Worm (Caenorhabditis elegans) whole organism, early embryonic: Measurements from ENCODE around the gene col-84.

ENCODE experiments used
- B0310.2 ChIP-seq: sonication (generic microtip); optimal IDR thresholded peaks from 2 replicates; lab custom pipeline; 2016; ENCODE audit warnings: mild to moderate bottlenecking, missing genetic modification characterization, missing compliant biosample characterization
- F13C5.2 ChIP-seq: sonication (generic microtip); optimal IDR thresholded peaks from 2 replicates; lab custom pipeline; 2017; ENCODE audit warnings: mild to moderate bottlenecking, missing genetic modification characterization, inconsistent platforms, missing compliant biosample characterization
- aly-1 ChIP-seq: sonication (generic microtip); optimal IDR thresholded peaks from 2 replicates; lab custom pipeline; 2016; ENCODE audit warnings: missing genetic modification characterization, missing compliant biosample characterization
- ama-1 ChIP-seq: fragments of 150-350 bp; optimal IDR thresholded peaks from 2 replicates; lab custom pipeline; 2014
- ceh-13 ChIP-seq: fragments of 200-800 bp; sonication (Bioruptor generic); optimal IDR thresholded peaks from 2 replicates; lab custom pipeline; 2018; ENCODE audit warnings: mild to moderate bottlenecking, missing genetic modification characterization, missing compliant biosample characterization
- ceh-36 ChIP-seq: sonication (generic microtip); optimal IDR thresholded peaks from 2 replicates; lab custom pipeline; 2016; ENCODE audit warnings: missing genetic modification characterization, inconsistent platforms, missing compliant biosample characterization
- ets-7 ChIP-seq: sonication (generic microtip); optimal IDR thresholded peaks from 2 replicates; lab custom pipeline; 2016; ENCODE audit warnings: missing genotype, missing genetic modification characterization, missing compliant biosample characterization
- flt-1 ChIP-seq: fragments of 200-800 bp; sonication (Bioruptor generic); IDR thresholded peaks from 2 replicates; pipeline ENCODE4 v1.3.6; 2022; ENCODE audit warnings: missing genetic modification characterization, missing compliant biosample characterization
- hmbx-1 ChIP-seq: sonication (generic microtip); optimal IDR thresholded peaks from 2 replicates; lab custom pipeline; 2016; ENCODE audit warnings: mild to moderate bottlenecking, missing genetic modification characterization, missing compliant biosample characterization
- hmg-4 ChIP-seq: fragments of 200-800 bp; sonication (Bioruptor generic); optimal IDR thresholded peaks from 2 replicates; lab custom pipeline; 2018; ENCODE audit warnings: mild to moderate bottlenecking, missing genetic modification characterization, missing compliant biosample characterization
- hnd-1 ChIP-seq: sonication (generic microtip); optimal IDR thresholded peaks from 2 replicates; lab custom pipeline; 2016; ENCODE audit warnings: missing genetic modification characterization, missing compliant biosample characterization
- pes-1 ChIP-seq: fragments of 200-800 bp; sonication (Bioruptor generic); IDR thresholded peaks from 2 replicates; pipeline ENCODE4 v1.3.6; 2022; ENCODE audit warnings: missing genetic modification reagents, missing genetic modification characterization, missing compliant biosample characterization
- scrt-1 ChIP-seq: fragments of 200-800 bp; sonication (Bioruptor generic); IDR thresholded peaks from 2 replicates; pipeline ENCODE4 v1.3.6; 2022; ENCODE audit warnings: missing genetic modification characterization, missing compliant biosample characterization
- sea-1 ChIP-seq: fragments of 200-800 bp; sonication (Bioruptor generic); conservative IDR thresholded peaks from 2 replicates; pipeline ENCODE4 v1.3.6; 2022; ENCODE audit warnings: missing genetic modification characterization, missing compliant biosample characterization
- tbx-11 ChIP-seq: fragments of 200-800 bp; sonication (Bioruptor generic); IDR thresholded peaks from 2 replicates; pipeline ENCODE4 v1.3.6; 2022; ENCODE audit warnings: missing genetic modification characterization, missing compliant biosample characterization
- tbx-37 ChIP-seq: fragments of 200-800 bp; sonication (Bioruptor generic); conservative IDR thresholded peaks from 2 replicates; pipeline ENCODE4 v1.3.6; 2022; ENCODE audit warnings: missing genetic modification reagents, missing genetic modification characterization, missing compliant biosample characterization
- tra-4 ChIP-seq: sonication (generic microtip); optimal IDR thresholded peaks from 2 replicates; lab custom pipeline; 2017; ENCODE audit warnings: missing genetic modification characterization, missing compliant biosample characterization

col-84 gene

DNA sequence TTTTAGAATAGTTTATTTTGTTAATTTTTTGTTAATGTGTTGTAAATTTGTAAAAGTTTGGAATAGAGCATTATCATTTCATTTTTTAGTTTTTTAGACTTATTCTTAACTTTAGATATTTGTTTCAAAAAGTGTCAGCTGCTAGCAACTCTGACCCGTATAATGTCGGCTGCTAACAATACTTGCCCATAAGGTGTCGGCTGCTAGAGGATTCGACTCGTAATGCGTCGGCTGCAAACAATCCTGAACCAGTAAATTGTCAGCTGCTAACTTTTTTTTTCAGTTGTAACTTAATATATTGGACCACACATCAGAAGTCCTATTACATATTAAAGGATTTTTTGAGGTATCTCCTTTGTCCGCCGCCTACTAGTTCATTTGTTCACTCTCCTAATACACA is 25.6 kb upstream of the col-84 start:
- TF ChIP-seq tra-4 (tag; lab: Kevin White, UChicago) (no peak), tbx-11 (no peak)

ce11 chrII:11843441-11843840 is 24.9 kb upstream of the col-84 start:
- TF ChIP-seq ama-1 (no peak), tbx-11 (no peak), B0310.2 (no peak), ceh-13 (no peak), pes-1 (GFP tag; lab: Robert Waterston, UW) (no peak), hnd-1 (tag; lab: Kevin White, UChicago) (no peak), ceh-36 (tag; lab: Kevin White, UChicago) (no peak), flt-1 (GFP tag; lab: Robert Waterston, UW) (no peak), ets-7 (tag; lab: Kevin White, UChicago) (no peak), tbx-37 (no peak), hmg-4 (no peak), aly-1 (tag; lab: Kevin White, UChicago) (no peak), hmbx-1 (no peak), scrt-1 (no peak)

ce11 chrII:11844072-11844471 is 24.3 kb upstream of the col-84 start:
- no peak for TF ChIP-seq tra-4 (tag; lab: Kevin White, UChicago)

DNA sequence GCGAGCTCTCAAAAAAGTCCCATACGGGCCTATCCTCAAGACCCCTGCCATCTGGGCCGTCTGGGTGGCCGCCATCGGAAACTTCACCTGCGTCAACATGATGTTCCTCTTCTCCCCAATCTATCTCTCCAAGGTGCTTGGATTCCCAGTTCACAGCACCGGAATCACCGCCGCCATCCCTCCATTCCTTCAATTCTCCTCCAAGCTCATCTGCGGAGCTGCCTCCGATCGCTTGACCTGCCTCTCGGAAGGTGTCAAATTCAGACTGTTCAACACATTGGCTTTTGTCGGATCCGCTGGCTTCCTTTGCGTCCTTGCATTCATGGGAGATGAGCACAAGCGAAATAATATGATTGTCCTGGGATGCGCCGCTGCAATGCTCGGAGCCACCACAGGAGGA is 23.4 kb upstream of the col-84 start:
- TF ChIP-seq B0310.2 (no peak), scrt-1 (no peak), hnd-1 (tag; lab: Kevin White, UChicago) (no peak), ceh-13 (no peak), F13C5.2 (no peak), ets-7 (tag; lab: Kevin White, UChicago) (no peak), ceh-36 (tag; lab: Kevin White, UChicago) (no peak), hmbx-1 (no peak), flt-1 (GFP tag; lab: Robert Waterston, UW) (no peak), tbx-37 (no peak), aly-1 (tag; lab: Kevin White, UChicago) (no peak), ama-1 (no peak), tbx-11 (no peak), pes-1 (GFP tag; lab: Robert Waterston, UW) (no peak), hmg-4 (no peak), sea-1 (GFP tag; lab: Robert Waterston, UW) (no peak), tra-4 (tag; lab: Kevin White, UChicago) (no peak)

- TF ChIP-seq pes-1 (GFP tag; lab: Robert Waterston, UW) (no peak), B0310.2 (no peak), ceh-36 (tag; lab: Kevin White, UChicago) (no peak), hmg-4 (no peak), hmbx-1 (no peak), tbx-37 (no peak), sea-1 (GFP tag; lab: Robert Waterston, UW) (no peak), ets-7 (tag; lab: Kevin White, UChicago) (no peak), flt-1 (GFP tag; lab: Robert Waterston, UW) (no peak), aly-1 (tag; lab: Kevin White, UChicago) (no peak), tbx-11 (no peak), ama-1 (no peak), tra-4 (tag; lab: Kevin White, UChicago) (no peak), scrt-1 (no peak)
Measured at ce11 chrII:11845954-11846353, 22.4 kb upstream of the col-84 start.

DNA sequence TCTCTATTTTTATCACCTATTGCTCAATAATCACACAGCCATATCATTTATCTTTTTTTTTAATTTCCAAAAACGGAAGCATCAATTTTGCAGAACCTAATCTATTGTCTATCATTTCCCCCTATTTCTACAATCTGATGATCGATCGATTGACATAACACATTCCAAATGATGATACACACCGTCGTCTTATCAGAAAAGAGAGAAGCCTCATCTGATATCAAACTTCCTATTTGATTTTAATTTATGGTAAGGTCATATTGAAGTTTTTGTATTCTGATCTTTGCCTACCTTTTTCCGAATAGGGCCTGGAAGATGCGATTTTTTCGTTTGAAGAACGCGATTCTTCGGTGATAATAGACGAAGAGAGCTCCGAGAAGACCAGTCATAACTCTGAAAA is 18.8 kb upstream of the col-84 start:
- TF ChIP-seq F13C5.2 (no peak), ets-7 (tag; lab: Kevin White, UChicago) (no peak), sea-1 (GFP tag; lab: Robert Waterston, UW) (no peak), pes-1 (GFP tag; lab: Robert Waterston, UW) (no peak), hmbx-1 (no peak), B0310.2 (no peak), ceh-36 (tag; lab: Kevin White, UChicago) (no peak), scrt-1 (no peak)

- TF ChIP-seq hnd-1 (tag; lab: Kevin White, UChicago), result no peak
- no peak for TF ChIP-seq F13C5.2
- no peak for TF ChIP-seq ceh-36 (tag; lab: Kevin White, UChicago)
- no peak for TF ChIP-seq scrt-1
- TF ChIP-seq flt-1 (GFP tag; lab: Robert Waterston, UW), result no peak
- no peak for TF ChIP-seq aly-1 (tag; lab: Kevin White, UChicago)
Measured at ce11 chrII:11852191-11852901, 16.0 kb upstream of the col-84 start.

ce11 chrII:11853108-11853507 is 15.2 kb upstream of the col-84 start:
- TF ChIP-seq B0310.2 (no peak), ceh-36 (tag; lab: Kevin White, UChicago) (no peak), scrt-1 (no peak), flt-1 (GFP tag; lab: Robert Waterston, UW) (no peak), tbx-37 (no peak), ama-1 (no peak), tbx-11 (no peak), ets-7 (tag; lab: Kevin White, UChicago) (no peak), hmg-4 (no peak), sea-1 (GFP tag; lab: Robert Waterston, UW) (no peak), pes-1 (GFP tag; lab: Robert Waterston, UW) (no peak), ceh-13 (no peak), aly-1 (tag; lab: Kevin White, UChicago) (no peak)

DNA sequence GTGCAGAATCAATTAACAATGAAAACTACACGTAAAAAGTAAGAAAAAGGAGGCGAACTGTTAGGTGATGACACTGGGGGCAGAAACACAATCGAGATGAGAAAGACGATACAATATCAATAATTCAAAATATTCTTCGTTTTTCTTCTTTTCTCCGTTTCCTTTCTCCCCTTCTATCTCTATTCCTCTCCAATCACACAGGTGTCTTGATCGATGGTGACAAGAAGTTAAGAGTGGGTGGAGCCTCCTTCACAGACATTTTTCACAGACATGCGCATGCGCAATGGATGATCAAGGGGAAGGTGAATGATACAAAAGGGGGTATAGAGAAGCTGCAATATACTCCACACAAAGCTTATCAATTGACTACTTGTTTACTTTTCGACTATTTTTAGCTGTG is 13.6 kb upstream of the col-84 start:
- TF ChIP-seq F13C5.2, result no peak
- no peak for TF ChIP-seq hnd-1 (tag; lab: Kevin White, UChicago)
- TF ChIP-seq B0310.2, result no peak
- no peak for TF ChIP-seq ceh-13
- TF ChIP-seq pes-1 (GFP tag; lab: Robert Waterston, UW), result no peak
- TF ChIP-seq flt-1 (GFP tag; lab: Robert Waterston, UW), result no peak
- no peak for TF ChIP-seq hmbx-1
- no peak for TF ChIP-seq ets-7 (tag; lab: Kevin White, UChicago)
- TF ChIP-seq tra-4 (tag; lab: Kevin White, UChicago), result no peak
- no peak for TF ChIP-seq scrt-1
- TF ChIP-seq tbx-37, result no peak
- no peak for TF ChIP-seq ceh-36 (tag; lab: Kevin White, UChicago)
- TF ChIP-seq sea-1 (GFP tag; lab: Robert Waterston, UW), result no peak
- TF ChIP-seq ama-1, result no peak
- TF ChIP-seq tbx-11, result no peak
- no peak for TF ChIP-seq aly-1 (tag; lab: Kevin White, UChicago)
